Fruit fly (Drosophila melanogaster) whole organism, embryonic: ENCODE measurements around the gene Girdin.

ENCODE experiments used
- CG11247 ChIP-seq: fragments of 200-800 bp; sonication (Bioruptor generic); IDR thresholded peaks from 2 replicates; pipeline ENCODE4 v1.3.6; 2022; ENCODE audit warnings: missing biosample characterization, missing genetic modification characterization
- CG11456 ChIP-seq: fragments of 200-800 bp; sonication (Bioruptor generic); IDR thresholded peaks from 3 replicates; pipeline ENCODE4 v1.3.6; 2022; ENCODE audit warnings: missing biosample characterization, missing genetic modification characterization
- CG11695 ChIP-seq: fragments of 200-800 bp; sonication (Bioruptor generic); IDR thresholded peaks from 3 replicates; pipeline ENCODE4 v1.3.6; 2022; ENCODE audit warnings: missing biosample characterization, missing genetic modification characterization
- CG11696 ChIP-seq: fragments of 200-800 bp; sonication (Bioruptor generic); IDR thresholded peaks from 2 replicates; pipeline ENCODE4 v1.3.6; 2022; ENCODE audit warnings: missing biosample characterization, missing genetic modification characterization
- CG12659 ChIP-seq: fragments of 200-800 bp; sonication (Bioruptor generic); optimal IDR thresholded peaks from 3 replicates; lab custom pipeline; 2017; ENCODE audit warnings: mild to moderate bottlenecking, missing biosample characterization, missing genetic modification reagents, missing genetic modification characterization
- CG13287 ChIP-seq: fragments of 200-800 bp; sonication (Bioruptor generic); IDR thresholded peaks from 2 replicates; pipeline ENCODE4 v1.3.6; 2022; ENCODE audit warnings: missing biosample characterization, missing genetic modification characterization; ENCODE audit not compliant: partially characterized antibody
- CG14014 ChIP-seq: fragments of 200-800 bp; sonication (Bioruptor generic); IDR thresholded peaks from 2 replicates; pipeline ENCODE4 v1.3.6; 2022; ENCODE audit warnings: missing biosample characterization, missing genetic modification characterization
- CG15269 ChIP-seq: fragments of 200-800 bp; sonication (Bioruptor generic); optimal IDR thresholded peaks from 2 replicates; lab custom pipeline; 2018; ENCODE audit warnings: missing biosample characterization, mild to moderate bottlenecking, missing genetic modification characterization, moderate library complexity
- CG15696 ChIP-seq: fragments of 200-800 bp; sonication (Bioruptor generic); optimal IDR thresholded peaks from 2 replicates; lab custom pipeline; 2019; ENCODE audit warnings: missing biosample characterization, mild to moderate bottlenecking, missing genetic modification characterization, moderate library complexity
- CG17328 ChIP-seq: fragments of 200-800 bp; sonication (Bioruptor generic); IDR thresholded peaks from 2 replicates; pipeline ENCODE4 v1.3.6; 2022; ENCODE audit warnings: missing biosample characterization, missing genetic modification characterization
- CG17568 ChIP-seq: fragments of 200-800 bp; sonication (Bioruptor generic); optimal IDR thresholded peaks from 2 replicates; lab custom pipeline; 2018; ENCODE audit warnings: missing biosample characterization, mild to moderate bottlenecking, missing genetic modification characterization, moderate library complexity
- CG4282 ChIP-seq: fragments of 200-800 bp; sonication (Bioruptor generic); optimal IDR thresholded peaks from 2 replicates; lab custom pipeline; 2016; ENCODE audit warnings: missing biosample characterization, missing genetic modification characterization
- CG7556 ChIP-seq: fragments of 200-800 bp; sonication (Bioruptor generic); optimal IDR thresholded peaks from 2 replicates; lab custom pipeline; 2017; ENCODE audit warnings: missing biosample characterization, mild to moderate bottlenecking, missing genetic modification characterization
- CG7745 ChIP-seq: fragments of 200-800 bp; sonication (Bioruptor generic); optimal IDR thresholded peaks from 2 replicates; lab custom pipeline; 2018; ENCODE audit warnings: missing biosample characterization, mild to moderate bottlenecking, missing genetic modification characterization, moderate library complexity
- CG9797 ChIP-seq: fragments of 200-800 bp; sonication (Bioruptor generic); optimal IDR thresholded peaks from 3 replicates; lab custom pipeline; 2018; ENCODE audit warnings: missing biosample characterization, mild to moderate bottlenecking, missing genetic modification characterization
- CG9876 ChIP-seq: fragments of 200-800 bp; sonication (Bioruptor generic); optimal IDR thresholded peaks from 2 replicates; lab custom pipeline; 2016; ENCODE audit warnings: missing biosample characterization, missing genetic modification characterization
- Camta ChIP-seq: fragments of 200-800 bp; sonication (Bioruptor generic); optimal IDR thresholded peaks from 2 replicates; lab custom pipeline; 2016; ENCODE audit warnings: missing biosample characterization, missing genetic modification characterization
- CoRest ChIP-seq: fragments of 200-800 bp; sonication (Bioruptor generic); optimal IDR thresholded peaks from 3 replicates; lab custom pipeline; 2018; ENCODE audit warnings: missing biosample characterization, mild to moderate bottlenecking, missing genetic modification characterization, moderate library complexity
- D19A ChIP-seq: fragments of 200-800 bp; optimal IDR thresholded peaks from 3 replicates; lab custom pipeline; 2019; ENCODE audit warnings: missing biosample characterization, mild to moderate bottlenecking, missing genetic modification characterization, moderate library complexity
- Doc2 ChIP-seq: fragments of 200-800 bp; sonication (Bioruptor generic); IDR thresholded peaks from 2 replicates; pipeline ENCODE4 v1.3.6; 2022; ENCODE audit warnings: missing biosample characterization, missing genetic modification characterization
- Drgx ChIP-seq: fragments of 200-800 bp; sonication (Bioruptor generic); IDR thresholded peaks from 2 replicates; pipeline ENCODE4 v1.3.6; 2022; ENCODE audit warnings: missing biosample characterization, missing genetic modification characterization
- HHEX ChIP-seq: fragments of 200-800 bp; sonication (Bioruptor generic); optimal IDR thresholded peaks from 3 replicates; lab custom pipeline; 2017; ENCODE audit warnings: missing biosample characterization, mild to moderate bottlenecking, missing genetic modification characterization, missing genetic modification reagents
- Hr78 ChIP-seq, 2 experiments: fragments of 200-800 bp in 1 of 2; fragments of >200 bp in 1 of 2; sonication (Bioruptor generic) in 1 of 2; optimal IDR thresholded peaks; 2 replicates each; lab custom pipeline; 2017 to 2019; ENCODE audit warnings: missing biosample characterization in 2 of 2, missing genetic modification characterization in 2 of 2, mild to moderate bottlenecking in 1 of 2, moderate library complexity in 1 of 2
- Jarid2 ChIP-seq: fragments of 200-800 bp; sonication (Bioruptor generic); optimal IDR thresholded peaks from 3 replicates; lab custom pipeline; 2017; ENCODE audit warnings: mild to moderate bottlenecking, missing biosample characterization, missing genetic modification reagents, missing genetic modification characterization
- NC2β ChIP-seq: fragments of 200-800 bp; sonication (Bioruptor generic); optimal IDR thresholded peaks from 2 replicates; lab custom pipeline; 2016; ENCODE audit warnings: missing biosample characterization, missing genetic modification characterization
- Nf-YB ChIP-seq: fragments of 200-800 bp; sonication (Bioruptor generic); optimal IDR thresholded peaks from 3 replicates; lab custom pipeline; 2019; ENCODE audit warnings: missing biosample characterization, mild to moderate bottlenecking, missing genetic modification characterization, moderate library complexity
- Pdp1 ChIP-seq, 2 experiments: fragments of 200-800 bp; sonication (Bioruptor generic); optimal IDR thresholded peaks; 3 replicates each; lab custom pipeline; 2016; ENCODE audit warnings: missing biosample characterization in 2 of 2, missing genetic modification characterization in 2 of 2, mild to moderate bottlenecking in 1 of 2, moderate library complexity in 1 of 2
- bcd ChIP-seq: fragments of 200-800 bp; sonication (Bioruptor generic); optimal IDR thresholded peaks from 2 replicates; lab custom pipeline; 2017; ENCODE audit warnings: missing biosample characterization, mild to moderate bottlenecking, missing genetic modification characterization
- chn ChIP-seq: fragments of 200-800 bp; sonication (Bioruptor generic); optimal IDR thresholded peaks from 2 replicates; lab custom pipeline; 2016; ENCODE audit warnings: missing biosample characterization, missing genetic modification characterization
- dmrt11E ChIP-seq: fragments of 200-800 bp; sonication (Bioruptor generic); optimal IDR thresholded peaks from 3 replicates; lab custom pipeline; 2018; ENCODE audit warnings: missing biosample characterization, mild to moderate bottlenecking, missing genetic modification characterization, moderate library complexity
- dysf ChIP-seq: fragments of 200-800 bp; sonication (Bioruptor generic); IDR thresholded peaks from 3 replicates; pipeline ENCODE4 v1.3.6; 2022; ENCODE audit warnings: missing biosample characterization, missing genetic modification characterization
- gem ChIP-seq: fragments of 200-800 bp; sonication (Bioruptor generic); optimal IDR thresholded peaks from 2 replicates; lab custom pipeline; 2019; ENCODE audit warnings: missing biosample characterization, mild to moderate bottlenecking, missing genetic modification characterization, moderate library complexity
- gsb-n ChIP-seq: fragments of 200-800 bp; sonication (Bioruptor generic); optimal IDR thresholded peaks from 3 replicates; lab custom pipeline; 2018; ENCODE audit warnings: missing biosample characterization, mild to moderate bottlenecking, missing genetic modification characterization
- hb ChIP-seq: fragments of 200-800 bp; sonication (Bioruptor generic); IDR thresholded peaks from 3 replicates; pipeline ENCODE4 v1.3.6; 2022; ENCODE audit warnings: missing biosample characterization, missing genetic modification characterization; ENCODE audit not compliant: partially characterized antibody
- kni ChIP-seq: fragments of 200-800 bp; sonication (Bioruptor generic); optimal IDR thresholded peaks from 3 replicates; lab custom pipeline; 2017; ENCODE audit warnings: mild to moderate bottlenecking, missing biosample characterization, missing genetic modification reagents, missing genetic modification characterization
- lab ChIP-seq: fragments of 200-800 bp; sonication (Bioruptor generic); optimal IDR thresholded peaks from 3 replicates; lab custom pipeline; 2017; ENCODE audit warnings: missing biosample characterization, missing genetic modification characterization, mild to moderate bottlenecking, moderate library complexity, missing genetic modification reagents
- luna ChIP-seq: fragments of 200-800 bp; sonication (Bioruptor generic); optimal IDR thresholded peaks from 2 replicates; lab custom pipeline; 2016; ENCODE audit warnings: missing biosample characterization, missing genetic modification characterization
- mirr ChIP-seq: fragments of 200-800 bp; sonication (Bioruptor generic); optimal IDR thresholded peaks from 3 replicates; lab custom pipeline; 2018; ENCODE audit warnings: missing biosample characterization, mild to moderate bottlenecking, missing genetic modification characterization
- nmo ChIP-seq: fragments of 200-800 bp; sonication (Bioruptor generic); optimal IDR thresholded peaks from 2 replicates; lab custom pipeline; 2018; ENCODE audit warnings: missing biosample characterization, mild to moderate bottlenecking, missing genetic modification characterization, moderate library complexity
- p53 ChIP-seq: fragments of 200-800 bp; sonication (Bioruptor generic); optimal IDR thresholded peaks from 2 replicates; lab custom pipeline; 2016; ENCODE audit warnings: missing biosample characterization, missing genetic modification characterization
- peb ChIP-seq: fragments of 200-800 bp; sonication (Bioruptor generic); IDR thresholded peaks from 2 replicates; pipeline ENCODE4 v1.3.6; 2022; ENCODE audit warnings: missing biosample characterization, missing genetic modification characterization
- pita ChIP-seq: fragments of 200-800 bp; sonication (Bioruptor generic); optimal IDR thresholded peaks from 2 replicates; lab custom pipeline; 2017; ENCODE audit warnings: missing biosample characterization, mild to moderate bottlenecking, missing genetic modification characterization
- pros ChIP-seq: fragments of 200-800 bp; sonication (Bioruptor generic); optimal IDR thresholded peaks from 3 replicates; lab custom pipeline; 2019; ENCODE audit warnings: missing biosample characterization, mild to moderate bottlenecking, missing genetic modification characterization, moderate library complexity
- row ChIP-seq: fragments of 200-800 bp; sonication (Bioruptor generic); IDR thresholded peaks from 3 replicates; pipeline ENCODE4 v1.3.6; 2022; ENCODE audit warnings: missing biosample characterization, missing genetic modification characterization
- salm ChIP-seq: fragments of 200-800 bp; sonication (Bioruptor generic); optimal IDR thresholded peaks from 2 replicates; lab custom pipeline; 2018; ENCODE audit warnings: missing biosample characterization, mild to moderate bottlenecking, missing genetic modification characterization
- scrt ChIP-seq: fragments of 200-800 bp; sonication (Bioruptor generic); optimal IDR thresholded peaks from 2 replicates; lab custom pipeline; 2018; ENCODE audit warnings: missing biosample characterization, mild to moderate bottlenecking, missing genetic modification characterization, moderate library complexity
- sna ChIP-seq: fragments of 200-800 bp; sonication (Bioruptor generic); IDR thresholded peaks from 2 replicates; pipeline ENCODE4 v1.3.6; 2022; ENCODE audit warnings: missing biosample characterization, missing genetic modification characterization; ENCODE audit not compliant: partially characterized antibody
- stc ChIP-seq: fragments of 200-800 bp; sonication (Bioruptor generic); IDR thresholded peaks from 2 replicates; pipeline ENCODE4 v1.3.6; 2022; ENCODE audit warnings: missing biosample characterization, missing genetic modification characterization

Gene Girdin

dm6 chr3L:3143383-3143962, 35.3 kb upstream of the Girdin start, which contains the start of the genes CG11537 and Alg2 (continued):
- peak; percentile 8 for TF ChIP-seq chn (GFP tag; lab: Kevin White, UChicago)
- TF ChIP-seq CG15269 (tag; lab: Kevin White, UChicago): peak; percentile 26
- TF ChIP-seq CG9797 (GFP tag; lab: Kevin White, UChicago): peak; percentile 66
- TF ChIP-seq Doc2 (GFP tag; lab: Robert Waterston, UW): no peak
- no peak for TF ChIP-seq luna (GFP tag; lab: Kevin White, UChicago)
- TF ChIP-seq salm (tag; lab: Kevin White, UChicago): no peak
- peak; percentile 15 for TF ChIP-seq bcd (GFP tag; lab: Kevin White, UChicago)
- TF ChIP-seq kni: no peak
- TF ChIP-seq Pdp1 (GFP tag; optimal IDR thresholded peaks at IDR 0.05; lab: Kevin White, UChicago): peak in 1 of 2 experiments; percentile 19
- no peak for TF ChIP-seq p53 (GFP tag; lab: Kevin White, UChicago)
- TF ChIP-seq peb: no peak
- no peak for TF ChIP-seq stc (GFP tag; lab: Robert Waterston, UW)
- TF ChIP-seq nmo (GFP tag; lab: Kevin White, UChicago): peak; percentile 26
- TF ChIP-seq CG17328 (GFP tag; lab: Robert Waterston, UW): no peak
- no peak for TF ChIP-seq CG11695 (GFP tag; lab: Robert Waterston, UW)
- peak; percentile 38 for TF ChIP-seq CoRest
- TF ChIP-seq CG9876: no peak
- no peak for TF ChIP-seq CG14014 (GFP tag; lab: Robert Waterston, UW)
- TF ChIP-seq CG7556: no peak
- TF ChIP-seq D19A (tag; lab: Kevin White, UChicago): peak; percentile 21
- no peak for TF ChIP-seq NC2β (GFP tag; lab: Kevin White, UChicago)
- peak; percentile 62; the same call in 2 of the 3 replicates for TF ChIP-seq row
- TF ChIP-seq Drgx: no peak
- no peak for TF ChIP-seq Hr78 (GFP tag; optimal IDR thresholded peaks at IDR 0.05; lab: Kevin White, UChicago)
- TF ChIP-seq CG15696 (tag; lab: Kevin White, UChicago): peak; percentile 0
- no peak for TF ChIP-seq CG17568 (GFP tag; lab: Kevin White, UChicago)
- no peak for TF ChIP-seq Jarid2
- TF ChIP-seq CG11696 (GFP tag; lab: Robert Waterston, UW): no peak
- TF ChIP-seq sna (GFP tag; lab: Robert Waterston, UW): no peak
- TF ChIP-seq CG4282 (GFP tag; lab: Kevin White, UChicago): no peak
- TF ChIP-seq dysf (GFP tag; lab: Robert Waterston, UW): peak; percentile 27; the same call in 1 of the 3 replicates
- TF ChIP-seq dmrt11E (tag; lab: Kevin White, UChicago): peak; percentile 33
- TF ChIP-seq gsb-n (tag; lab: Kevin White, UChicago): no peak
- TF ChIP-seq CG11456 (GFP tag; lab: Robert Waterston, UW): no peak
- peak; percentile 33 for TF ChIP-seq Nf-YB (GFP tag; lab: Kevin White, UChicago)
- peak; percentile 12 for TF ChIP-seq HHEX (GFP tag; lab: Kevin White, UChicago)
- TF ChIP-seq mirr (GFP tag; lab: Kevin White, UChicago): no peak
- TF ChIP-seq hb (GFP tag; lab: Robert Waterston, UW): no peak
- TF ChIP-seq pita (GFP tag; lab: Kevin White, UChicago): no peak
- no peak for TF ChIP-seq CG13287 (GFP tag; lab: Robert Waterston, UW)
- peak; percentile 56 for TF ChIP-seq scrt
- no peak for TF ChIP-seq pros (GFP tag; lab: Kevin White, UChicago)
- TF ChIP-seq CG11247 (GFP tag; lab: Robert Waterston, UW): peak; percentile 36; the same call in 1 of the 2 replicates
- no peak for TF ChIP-seq Camta (GFP tag; lab: Kevin White, UChicago)
- TF ChIP-seq gem (tag; lab: Kevin White, UChicago): peak; percentile 55
- TF ChIP-seq CG7745: no peak
- peak; percentile 49 for TF ChIP-seq CG12659 (GFP tag; lab: Kevin White, UChicago)
- peak; percentile 59 for TF ChIP-seq lab (GFP tag; lab: Kevin White, UChicago)
